Worm (Caenorhabditis elegans) whole organism, L4/young adult: ENCODE measurements around the gene twk-2.

Source experiments
- W03F9.2 ChIP-seq: fragments of 150-350 bp; optimal IDR thresholded peaks from 2 replicates; lab custom pipeline; 2014; ENCODE audit warnings: missing biosample characterization, missing genetic modification characterization
- dao-5 ChIP-seq: sonication (generic microtip); optimal IDR thresholded peaks from 2 replicates; lab custom pipeline; 2016; ENCODE audit warnings: missing genotype, missing genetic modification characterization, moderate library complexity, missing compliant biosample characterization

DNA sequence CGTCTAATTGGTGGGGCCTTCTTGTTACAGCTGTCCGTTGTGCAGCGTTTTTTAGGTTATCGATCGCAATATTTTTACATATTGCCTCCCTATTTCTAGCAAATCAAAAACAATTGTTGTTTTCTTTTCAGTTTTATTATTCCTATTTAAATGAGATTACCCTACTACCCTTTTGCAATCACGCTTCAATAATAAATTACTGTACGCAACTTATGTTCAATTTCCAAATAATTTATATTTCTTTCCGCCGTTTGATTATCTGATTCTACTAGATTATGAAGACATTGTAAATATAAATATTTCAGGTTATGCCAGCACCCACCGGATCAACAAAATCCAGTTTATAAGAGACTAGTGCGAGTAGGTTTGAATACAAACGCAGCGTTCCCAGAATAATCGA, 47.6 kb downstream of the twk-2 start, which contains the start of gene ZK430.5:
- TF ChIP-seq dao-5 (no peak), W03F9.2 (no peak)
